Fruit fly (Drosophila melanogaster) whole organism, pupa: ENCODE measurements around the gene tgo.

Experiments
- CG12605 ChIP-seq: fragments of 200-800 bp; sonication (Bioruptor generic); IDR thresholded peaks from 2 replicates; pipeline ENCODE4 v1.3.6; 2022; ENCODE audit warnings: missing biosample characterization, missing genetic modification characterization
- CG13204 ChIP-seq: fragments of 200-800 bp; sonication (Bioruptor generic); optimal IDR thresholded peaks from 2 replicates; lab custom pipeline; 2018; ENCODE audit warnings: missing biosample characterization, mild to moderate bottlenecking, missing genetic modification characterization, moderate library complexity
- CG14655 ChIP-seq: fragments of 200-800 bp; sonication (Bioruptor generic); optimal IDR thresholded peaks from 3 replicates; lab custom pipeline; 2017; ENCODE audit warnings: mild to moderate bottlenecking, missing biosample characterization, missing genetic modification reagents, missing genetic modification characterization
- CG17806 ChIP-seq: fragments of 200-800 bp; sonication (Bioruptor generic); optimal IDR thresholded peaks from 2 replicates; lab custom pipeline; 2018; ENCODE audit warnings: missing biosample characterization, mild to moderate bottlenecking, missing genetic modification characterization, moderate library complexity
- CG32121 ChIP-seq: fragments of 200-800 bp; sonication (Bioruptor generic); IDR thresholded peaks from 2 replicates; pipeline ENCODE4 v1.3.6; 2022; ENCODE audit warnings: missing biosample characterization, missing genetic modification characterization
- CG4496 ChIP-seq: fragments of 200-800 bp; sonication (Bioruptor generic); IDR thresholded peaks from 3 replicates; pipeline ENCODE4 v1.3.6; 2022; ENCODE audit warnings: missing biosample characterization, missing genetic modification characterization
- EcR ChIP-seq: fragments of 200-800 bp; sonication (Bioruptor generic); optimal IDR thresholded peaks from 3 replicates; lab custom pipeline; 2019; ENCODE audit warnings: missing biosample characterization, missing genetic modification characterization, mild to moderate bottlenecking, moderate library complexity, missing genetic modification reagents
- Pif1A ChIP-seq: fragments of 200-800 bp; sonication (Bioruptor generic); optimal IDR thresholded peaks from 3 replicates; lab custom pipeline; 2016; ENCODE audit warnings: missing biosample characterization, missing genetic modification characterization
- Pif1B ChIP-seq: fragments of 200-800 bp; sonication (Bioruptor generic); optimal IDR thresholded peaks from 3 replicates; lab custom pipeline; 2016; ENCODE audit warnings: missing biosample characterization, missing genetic modification characterization
- fd96Ca ChIP-seq: fragments of 200-800 bp; sonication (Bioruptor generic); IDR thresholded peaks from 3 replicates; pipeline ENCODE4 v1.3.6; 2022; ENCODE audit warnings: missing biosample characterization, missing genetic modification characterization

DNA sequence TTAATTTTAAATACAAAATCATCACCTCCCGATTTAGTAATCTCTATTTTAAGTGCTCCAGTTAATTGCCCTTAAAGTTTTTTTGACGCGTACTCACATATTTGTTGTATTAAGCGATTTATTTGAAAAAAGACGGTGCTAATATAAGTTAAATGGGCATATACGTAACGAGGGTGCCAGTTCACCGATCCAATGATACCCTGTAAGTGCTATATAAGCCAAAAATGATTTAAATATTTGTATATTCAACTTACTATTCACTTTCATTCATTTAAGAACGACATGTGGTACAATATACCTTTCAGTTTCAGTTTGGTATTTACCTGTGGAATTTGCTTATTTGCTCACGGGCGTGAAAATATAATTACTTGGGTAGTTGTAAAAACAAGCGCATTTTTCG is 17.3 kb downstream of the tgo start:
- TF ChIP-seq fd96Ca (GFP tag; lab: Robert Waterston, UW), result no peak
- no peak for TF ChIP-seq CG13204 (GFP tag; lab: Kevin White, UChicago)
- no peak for TF ChIP-seq CG4496 (GFP tag; lab: Robert Waterston, UW)
- TF ChIP-seq Pif1A (GFP tag; lab: Kevin White, UChicago), result no peak
- TF ChIP-seq CG12605 (GFP tag; lab: Robert Waterston, UW), result no peak
- no peak for TF ChIP-seq CG32121 (GFP tag; lab: Robert Waterston, UW)
- no peak for TF ChIP-seq CG17806 (tag; lab: Kevin White, UChicago)
- TF ChIP-seq CG14655, result no peak
- no peak for TF ChIP-seq EcR (GFP tag; lab: Kevin White, UChicago)
- no peak for TF ChIP-seq Pif1B (GFP tag; lab: Kevin White, UChicago)
